Worm (Caenorhabditis elegans) whole organism, L4 larva: ENCODE data around the gene aagr-2.
"Not testable (repeated sequence)": the region's sequence is repeated elsewhere in the genome, so short reads cannot be mapped to it uniquely, and the experiment has no call there.

Source experiments
- daf-19 ChIP-seq: fragments of 200-800 bp; sonication (Bioruptor generic); conservative IDR thresholded peaks from 2 replicates; pipeline ENCODE4 v1.3.6; 2022; ENCODE audit warnings: missing genetic modification characterization, missing compliant biosample characterization
- snpc-4 ChIP-seq: fragments of 150-350 bp; optimal IDR thresholded peaks from 2 replicates; lab custom pipeline; 2014; ENCODE audit warnings: missing biosample characterization, missing genetic modification characterization
- zag-1 ChIP-seq: fragments of 150-350 bp; optimal IDR thresholded peaks from 2 replicates; lab custom pipeline; 2014; ENCODE audit warnings: missing biosample characterization, missing genetic modification characterization

- not testable (repeated sequence) for TF ChIP-seq snpc-4; zag-1 (tag; lab: Kevin White, UChicago); daf-19 (GFP tag; lab: Robert Waterston, UW)
These were observed 26.5 kb downstream of the aagr-2 start, which contains the start of gene msp-32 for ce11 chrII:4898529-4898928.
